Fruit fly (Drosophila melanogaster) whole organism, wandering third instar larva: ENCODE data around the gene NP15.6.

Experiments used
- Abd-B ChIP-seq: fragments of >200 bp; optimal IDR thresholded peaks from 2 replicates; lab custom pipeline; 2017; ENCODE audit warnings: missing biosample characterization, missing genetic modification characterization
- CG32264 ChIP-seq: fragments of 200-800 bp; sonication (Bioruptor generic); optimal IDR thresholded peaks from 2 replicates; lab custom pipeline; 2016; ENCODE audit warnings: missing biosample characterization, missing genetic modification characterization
- CG9705 ChIP-seq: fragments of 200-800 bp; sonication (Bioruptor generic); optimal IDR thresholded peaks from 2 replicates; lab custom pipeline; 2018; ENCODE audit warnings: missing biosample characterization, mild to moderate bottlenecking, missing genetic modification characterization
- CrebA ChIP-seq: fragments of 200-800 bp; sonication (Bioruptor generic); optimal IDR thresholded peaks from 2 replicates; lab custom pipeline; 2016; ENCODE audit warnings: missing biosample characterization, mild to moderate bottlenecking, missing genetic modification characterization, borderline replicate concordance
- Dfd ChIP-seq: fragments of >200 bp; optimal IDR thresholded peaks from 2 replicates; lab custom pipeline; 2017; ENCODE audit warnings: missing biosample characterization, missing genetic modification characterization
- Dif ChIP-seq: fragments of 200-275, 200-300 bp; sonication (Bioruptor generic); optimal IDR thresholded peaks from 2 replicates; lab custom pipeline; 2018; ENCODE audit warnings: missing biosample characterization, missing genetic modification characterization; ENCODE audit not compliant: partially characterized antibody
- GATAd ChIP-seq: sonication (Bioruptor generic); optimal IDR thresholded peaks from 2 replicates; lab custom pipeline; 2016; ENCODE audit warnings: missing biosample characterization, missing genetic modification characterization
- HLH106 ChIP-seq: fragments of 200-800 bp; optimal IDR thresholded peaks from 3 replicates; lab custom pipeline; 2019; ENCODE audit warnings: missing biosample characterization, mild to moderate bottlenecking, missing genetic modification characterization, moderate library complexity
- Hnf4 ChIP-seq: fragments of 200-800 bp; sonication (Bioruptor generic); optimal IDR thresholded peaks from 2 replicates; lab custom pipeline; 2016; ENCODE audit warnings: missing biosample characterization, mild to moderate bottlenecking, missing genetic modification characterization
- Hr78 ChIP-seq: fragments of >200 bp; optimal IDR thresholded peaks from 2 replicates; lab custom pipeline; 2017; ENCODE audit warnings: missing biosample characterization, missing genetic modification characterization
- Hr83 ChIP-seq: fragments of 200-300 bp; sonication (Bioruptor generic); optimal IDR thresholded peaks from 2 replicates; lab custom pipeline; 2016; ENCODE audit warnings: missing biosample characterization, mild to moderate bottlenecking, missing genetic modification characterization, moderate library complexity; ENCODE audit not compliant: poor library complexity, severe bottlenecking
- Jra ChIP-seq: sonication (Bioruptor generic); optimal IDR thresholded peaks from 2 replicates; lab custom pipeline; 2016; ENCODE audit warnings: missing biosample characterization, missing genetic modification characterization
- Mio ChIP-seq: sonication (Bioruptor generic); optimal IDR thresholded peaks from 2 replicates; lab custom pipeline; 2016; ENCODE audit warnings: missing biosample characterization, missing genetic modification characterization
- Myc ChIP-seq: fragments of >200 bp; optimal IDR thresholded peaks from 2 replicates; lab custom pipeline; 2017
- N ChIP-seq: fragments of >200 bp; optimal IDR thresholded peaks from 2 replicates; lab custom pipeline; 2018; ENCODE audit warnings: missing biosample characterization, missing external identifiers, missing genetic modification characterization
- OdsH ChIP-seq: fragments of 200-800 bp; sonication (Bioruptor generic); optimal IDR thresholded peaks from 2 replicates; lab custom pipeline; 2016; ENCODE audit warnings: missing biosample characterization, mild to moderate bottlenecking, missing genetic modification characterization
- Rel ChIP-seq, 2 experiments: fragments of 200-800 bp; sonication (Bioruptor generic) in 1 of 2; optimal IDR thresholded peaks; 2 replicates in 1 of 2; 3 replicates in 1 of 2; lab custom pipeline; 2016 to 2019; ENCODE audit warnings: mild to moderate bottlenecking in 2 of 2, missing biosample characterization in 2 of 2, missing genetic modification characterization in 2 of 2, moderate library complexity in 1 of 2
- Sp1 ChIP-seq: fragments of 200-800 bp; sonication (Bioruptor generic); optimal IDR thresholded peaks from 3 replicates; lab custom pipeline; 2019; ENCODE audit warnings: missing biosample characterization, mild to moderate bottlenecking, missing genetic modification characterization, moderate library complexity
- Vsx2 ChIP-seq: fragments of 200-300, 225-300 bp; sonication (Bioruptor generic); optimal IDR thresholded peaks from 2 replicates; lab custom pipeline; 2018; ENCODE audit warnings: missing biosample characterization, missing genetic modification characterization; ENCODE audit not compliant: partially characterized antibody
- br ChIP-seq: fragments of 200-800 bp; sonication (Bioruptor generic); optimal IDR thresholded peaks from 2 replicates; lab custom pipeline; 2016; ENCODE audit warnings: missing biosample characterization, missing genetic modification characterization
- brk ChIP-seq: fragments of 200-800 bp; sonication (Bioruptor generic); optimal IDR thresholded peaks from 2 replicates; lab custom pipeline; 2016; ENCODE audit warnings: missing biosample characterization, mild to moderate bottlenecking, missing genetic modification characterization
- dl ChIP-seq, 2 experiments: fragments of 175-275, 200-275 bp in 1 of 2; fragments of 200-275 bp in 1 of 2; sonication (Bioruptor generic); optimal IDR thresholded peaks; lab custom pipeline; 2018; ENCODE audit warnings: mild to moderate bottlenecking in 2 of 2, missing biosample characterization in 2 of 2, missing genetic modification characterization in 2 of 2, moderate library complexity in 2 of 2; ENCODE audit not compliant: partially characterized antibody in 2 of 2, insufficient read depth in 1 of 2
- dmrt93B ChIP-seq: fragments of 200-800 bp; sonication (Bioruptor generic); optimal IDR thresholded peaks from 2 replicates; lab custom pipeline; 2018; ENCODE audit warnings: missing biosample characterization, mild to moderate bottlenecking, missing genetic modification characterization
- dsf ChIP-seq: sonication (Bioruptor generic); optimal IDR thresholded peaks from 2 replicates; lab custom pipeline; 2016; ENCODE audit warnings: missing biosample characterization, missing genetic modification characterization, borderline replicate concordance
- ey ChIP-seq: fragments of 200-800 bp; sonication (Bioruptor generic); optimal IDR thresholded peaks from 2 replicates; lab custom pipeline; 2016; ENCODE audit warnings: missing biosample characterization, missing genetic modification characterization
- foxo ChIP-seq, 2 experiments: fragments of 200-800 bp; sonication (Bioruptor generic); optimal IDR thresholded peaks; 2 replicates in 1 of 2; 3 replicates in 1 of 2; lab custom pipeline; 2016 to 2017; ENCODE audit warnings: missing biosample characterization in 2 of 2, missing genetic modification characterization in 2 of 2
- fru ChIP-seq: fragments of 200-800 bp; sonication (Bioruptor generic); optimal IDR thresholded peaks from 3 replicates; lab custom pipeline; 2016; ENCODE audit warnings: missing biosample characterization, mild to moderate bottlenecking, missing genetic modification characterization
- h ChIP-seq: fragments of 200-800 bp; sonication (Bioruptor generic); optimal IDR thresholded peaks from 3 replicates; lab custom pipeline; 2016; ENCODE audit warnings: missing biosample characterization, mild to moderate bottlenecking, missing genetic modification characterization
- jim ChIP-seq: fragments of 175-275, 200-325 bp; sonication (Bioruptor generic); optimal IDR thresholded peaks from 2 replicates; lab custom pipeline; 2016; ENCODE audit warnings: missing biosample characterization, mild to moderate bottlenecking, missing genetic modification characterization
- lola ChIP-seq: fragments of >200 bp; optimal IDR thresholded peaks from 2 replicates; lab custom pipeline; 2017; ENCODE audit warnings: missing biosample characterization, missing genetic modification characterization
- pan ChIP-seq: fragments of >200 bp; optimal IDR thresholded peaks from 2 replicates; lab custom pipeline; 2017
- psq ChIP-seq: fragments of 200-800 bp; sonication (Bioruptor generic); optimal IDR thresholded peaks from 3 replicates; lab custom pipeline; 2017; ENCODE audit warnings: missing biosample characterization, mild to moderate bottlenecking, missing genetic modification characterization, moderate library complexity
- rgr ChIP-seq: fragments of 200-800 bp; sonication (Bioruptor generic); optimal IDR thresholded peaks from 3 replicates; lab custom pipeline; 2016; ENCODE audit warnings: missing biosample characterization, mild to moderate bottlenecking, missing genetic modification characterization
- sage ChIP-seq: fragments of 200-800 bp; sonication (Bioruptor generic); optimal IDR thresholded peaks from 2 replicates; lab custom pipeline; 2016; ENCODE audit warnings: missing biosample characterization, mild to moderate bottlenecking, missing genetic modification characterization
- sv ChIP-seq: fragments of 200-800 bp; sonication (Bioruptor generic); optimal IDR thresholded peaks from 3 replicates; lab custom pipeline; 2016; ENCODE audit warnings: missing biosample characterization, missing genetic modification characterization
- tai ChIP-seq: sonication (Bioruptor generic); optimal IDR thresholded peaks from 2 replicates; lab custom pipeline; 2016; ENCODE audit warnings: missing biosample characterization, missing genetic modification characterization
- usp ChIP-seq: fragments of >200 bp; optimal IDR thresholded peaks from 2 replicates; lab custom pipeline; 2017; ENCODE audit warnings: missing biosample characterization, missing genetic modification characterization
- woc ChIP-seq: sonication (Bioruptor generic); optimal IDR thresholded peaks from 2 replicates; lab custom pipeline; 2016; ENCODE audit warnings: missing biosample characterization, mild to moderate bottlenecking, missing genetic modification characterization

NP15.6 gene

dm6 chr3R:18987428-18988416 is 39.4 kb upstream of the NP15.6 start:
- TF ChIP-seq Rel (GFP tag; optimal IDR thresholded peaks at IDR 0.05; lab: Kevin White, UChicago) (no peak), Rel (tag; optimal IDR thresholded peaks at IDR 0.05; lab: Kevin White, UChicago) (peak; percentile 90), pan (lab: Kevin White, UChicago) (no peak), dl (GFP tag; optimal IDR thresholded peaks at IDR 0.05; lab: Kevin White, UChicago; ENCODE audit: insufficient read depth in 1 of 2, partially characterized antibody in 2 of 2) (no peak), rgr (GFP tag; lab: Kevin White, UChicago) (peak; percentile 3), dsf (GFP tag; lab: Kevin White, UChicago) (no peak), dmrt93B (no peak), brk (GFP tag; lab: Kevin White, UChicago) (no peak), psq (GFP tag; lab: Kevin White, UChicago) (peak; percentile 19), woc (GFP tag; lab: Kevin White, UChicago) (peak; percentile 1), Mio (GFP tag; lab: Kevin White, UChicago) (no peak), Hnf4 (GFP tag; lab: Kevin White, UChicago) (peak; percentile 4), Dif (GFP tag; lab: Kevin White, UChicago) (peak; percentile 19), Myc (no peak), Hr78 (GFP tag; lab: Kevin White, UChicago) (no peak), tai (GFP tag; lab: Kevin White, UChicago) (no peak), jim (GFP tag; lab: Kevin White, UChicago) (no peak), sage (GFP tag; lab: Kevin White, UChicago) (no peak), br (GFP tag; lab: Kevin White, UChicago) (no peak), Sp1 (no peak), lola (GFP tag; lab: Kevin White, UChicago) (no peak), usp (no peak), N (GFP tag; lab: Kevin White, UChicago) (no peak), OdsH (GFP tag; lab: Kevin White, UChicago) (peak; percentile 10), foxo (GFP tag; optimal IDR thresholded peaks at IDR 0.05; lab: Kevin White, UChicago) (peak in 1 of 2 experiments; percentile 15), Vsx2 (GFP tag; lab: Kevin White, UChicago) (no peak), CrebA (GFP tag; lab: Kevin White, UChicago) (no peak), GATAd (GFP tag; lab: Kevin White, UChicago) (no peak), CG32264 (GFP tag; lab: Kevin White, UChicago) (no peak), ey (GFP tag; lab: Kevin White, UChicago) (peak; percentile 8), HLH106 (tag; lab: Kevin White, UChicago) (no peak), fru (GFP tag; lab: Kevin White, UChicago) (peak; percentile 34), Dfd (GFP tag; lab: Kevin White, UChicago) (no peak), Abd-B (GFP tag; lab: Kevin White, UChicago) (no peak), Jra (GFP tag; lab: Kevin White, UChicago) (no peak), CG9705 (GFP tag; lab: Kevin White, UChicago) (no peak), h (GFP tag; lab: Kevin White, UChicago) (peak; percentile 45), Hr83 (GFP tag; lab: Kevin White, UChicago) (no peak), sv (GFP tag; lab: Kevin White, UChicago) (no peak)
